Worm (Caenorhabditis elegans) whole organism, mixed stage, embryonic: Measurements from ENCODE around the gene C27D8.1.

Experiments
- blmp-1 ChIP-seq: fragments of 150-350 bp; optimal IDR thresholded peaks from 2 replicates; lab custom pipeline; 2014; ENCODE audit warnings: missing biosample characterization, missing genetic modification characterization
- ceh-39 ChIP-seq: fragments of 150-350 bp; optimal IDR thresholded peaks from 2 replicates; lab custom pipeline; 2014; ENCODE audit warnings: missing biosample characterization, missing genetic modification characterization
- ces-1 ChIP-seq: fragments of 150-350 bp; optimal IDR thresholded peaks from 2 replicates; lab custom pipeline; 2014; ENCODE audit warnings: missing biosample characterization, missing genetic modification reagents, missing genetic modification characterization
- lin-13 ChIP-seq: fragments of 150-350 bp; optimal IDR thresholded peaks from 2 replicates; lab custom pipeline; 2014; ENCODE audit warnings: missing biosample characterization, missing genetic modification characterization
- lsy-2 ChIP-seq: fragments of 150-350 bp; optimal IDR thresholded peaks from 2 replicates; lab custom pipeline; 2014; ENCODE audit warnings: missing biosample characterization, missing genetic modification characterization
- nhr-12 ChIP-seq: fragments of 150-350 bp; optimal IDR thresholded peaks from 2 replicates; lab custom pipeline; 2014; ENCODE audit warnings: missing biosample characterization, missing genetic modification characterization
- nhr-237 ChIP-seq: fragments of 150-350 bp; optimal IDR thresholded peaks from 2 replicates; lab custom pipeline; 2014; ENCODE audit warnings: missing biosample characterization, missing genetic modification characterization
- nhr-28 ChIP-seq: fragments of 150-350 bp; optimal IDR thresholded peaks from 2 replicates; lab custom pipeline; 2014; ENCODE audit warnings: missing biosample characterization, missing genetic modification characterization
- nhr-76 ChIP-seq: sonication (generic microtip); optimal IDR thresholded peaks from 2 replicates; lab custom pipeline; 2017; ENCODE audit warnings: missing biosample characterization, missing genetic modification characterization
- pha-4 ChIP-seq: fragments of 150-350 bp; optimal IDR thresholded peaks from 2 replicates; lab custom pipeline; 2018; ENCODE audit warnings: missing biosample characterization, missing genetic modification reagents, missing genetic modification characterization
- unc-39 ChIP-seq: fragments of 150-350 bp; optimal IDR thresholded peaks from 2 replicates; lab custom pipeline; 2014; ENCODE audit warnings: missing biosample characterization, missing genetic modification characterization
- zip-8 ChIP-seq: fragments of 150-350 bp; optimal IDR thresholded peaks from 2 replicates; lab custom pipeline; 2014; ENCODE audit warnings: missing biosample characterization, missing genetic modification characterization
- ztf-11 ChIP-seq: fragments of 150-350 bp; optimal IDR thresholded peaks from 2 replicates; lab custom pipeline; 2014; ENCODE audit warnings: missing biosample characterization, missing genetic modification characterization

DNA sequence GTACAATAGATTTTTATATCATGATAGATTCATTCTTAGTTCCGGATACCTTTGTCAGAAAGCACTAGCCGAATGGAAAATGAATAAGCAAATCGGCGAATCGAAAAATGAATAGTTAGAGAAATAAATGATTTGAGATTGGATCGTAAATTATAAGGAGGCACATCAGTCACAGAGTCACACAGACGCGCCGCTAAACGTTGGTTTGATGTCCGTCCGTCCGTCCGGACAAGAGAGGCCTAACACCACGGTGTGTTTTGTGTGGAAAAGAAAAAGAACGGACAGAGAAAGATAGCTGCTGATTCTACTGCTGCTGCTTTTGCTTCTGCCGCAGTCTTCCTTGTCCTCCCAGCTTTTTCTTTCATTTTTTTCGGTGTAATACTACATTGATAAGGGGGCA lies 16.7 kb upstream of the C27D8.1 start:
- no peak for TF ChIP-seq nhr-28
- no peak for TF ChIP-seq lin-13 (tag; lab: Kevin White, UChicago)
- no peak for TF ChIP-seq blmp-1 (tag; lab: Kevin White, UChicago)
- TF ChIP-seq nhr-76 = no peak
- TF ChIP-seq nhr-237 (tag; lab: Kevin White, UChicago) = no peak
- TF ChIP-seq ces-1 = no peak
- TF ChIP-seq ztf-11 (tag; lab: Kevin White, UChicago) = no peak
- no peak for TF ChIP-seq lsy-2 (tag; lab: Kevin White, UChicago)
- TF ChIP-seq zip-8 (tag; lab: Kevin White, UChicago) = no peak
- TF ChIP-seq unc-39 (tag; lab: Kevin White, UChicago) = no peak
- TF ChIP-seq ceh-39 = no peak
- no peak for TF ChIP-seq nhr-12
- TF ChIP-seq pha-4 (tag; lab: Kevin White, UChicago) = no peak
